Worm (Caenorhabditis elegans): ENCODE data around the gene fbxa-165.

ce11 chrII:1654917-1655316 is 38.6 kb upstream of the fbxa-165 start, which contains the start of gene btb-12:
- TF ChIP-seq ceh-9 (tag; optimal IDR thresholded peaks at IDR 0.05), result no peak
- no peak for TF ChIP-seq ztf-16 (tag; optimal IDR thresholded peaks at IDR 0.05)
- no peak for TF ChIP-seq ets-4 (tag; optimal IDR thresholded peaks at IDR 0.05)
- no peak for TF ChIP-seq madf-2 (tag; optimal IDR thresholded peaks at IDR 0.05)
- no peak for TF ChIP-seq K09A11.1 (tag; optimal IDR thresholded peaks at IDR 0.05; ENCODE audit: insufficient read depth)
- TF ChIP-seq pha-4 (tag; optimal IDR thresholded peaks at IDR 0.05), result no peak
- TF ChIP-seq gmeb-2 (tag; optimal IDR thresholded peaks at IDR 0.05), result no peak
- no peak for TF ChIP-seq ama-1 (optimal IDR thresholded peaks at IDR 0.05)
- no peak for TF ChIP-seq sox-4 (tag; optimal IDR thresholded peaks at IDR 0.05)
- no peak for TF ChIP-seq elt-2 (tag; optimal IDR thresholded peaks at IDR 0.05)
- TF ChIP-seq hlh-30 (tag; optimal IDR thresholded peaks at IDR 0.05; ENCODE audit: insufficient read depth), result no peak
- TF ChIP-seq sdc-2 (tag; optimal IDR thresholded peaks at IDR 0.05), result no peak
- no peak for TF ChIP-seq F13H6.1 (tag; optimal IDR thresholded peaks at IDR 0.05)

Data from whole organism, late embryonic.